Worm (Caenorhabditis elegans): ENCODE data around the gene oig-2.
"Not testable (repeated sequence)": the region's sequence is repeated elsewhere in the genome, so short reads cannot be mapped to it uniquely, and the experiment has no call there.

- TF ChIP-seq nhr-111 (GFP tag; optimal IDR thresholded peaks at IDR 0.05); nhr-10 (tag; optimal IDR thresholded peaks at IDR 0.05); mep-1 (tag; optimal IDR thresholded peaks at IDR 0.05); pqm-1 (tag; optimal IDR thresholded peaks at IDR 0.05); F26F4.8 (GFP tag; conservative IDR thresholded peaks at IDR 0.05); dpl-1 (GFP tag; optimal IDR thresholded peaks at IDR 0.05); egl-27 (tag; optimal IDR thresholded peaks at IDR 0.05); snpc-4 (tag; optimal IDR thresholded peaks at IDR 0.05); nhr-11 (tag; optimal IDR thresholded peaks at IDR 0.05); F49E8.2 (tag; optimal IDR thresholded peaks at IDR 0.05; ENCODE audit: borderline replicate concordance); ama-1 (optimal IDR thresholded peaks at IDR 0.05); nhr-6 (tag; optimal IDR thresholded peaks at IDR 0.05); gei-8 (GFP tag; optimal IDR thresholded peaks at IDR 0.05); tag-97 (GFP tag; IDR thresholded peaks at IDR 0.05): not testable (repeated sequence)
These were observed 39.6 kb upstream of the oig-2 start, which contains the start of gene F42G4.2 for ce11 chrII:13047609-13048008.

All from whole organism, L4 larva.